Worm (Caenorhabditis elegans) whole organism, midembryonic: ENCODE data around the gene F55C9.6.

Source experiments
- T22C8.4 ChIP-seq: fragments of 200-800 bp; sonication (Bioruptor generic); IDR thresholded peaks from 2 replicates; pipeline ENCODE4 v1.3.6; 2022; ENCODE audit warnings: missing genetic modification characterization, missing compliant biosample characterization
- flt-1 ChIP-seq: fragments of 200-800 bp; sonication (Bioruptor generic); IDR thresholded peaks from 2 replicates; pipeline ENCODE4 v1.3.6; 2022; ENCODE audit warnings: missing genetic modification characterization, missing compliant biosample characterization
- med-1 ChIP-seq: sonication (generic microtip); optimal IDR thresholded peaks from 2 replicates; lab custom pipeline; 2017; ENCODE audit warnings: missing genetic modification characterization, mild to moderate bottlenecking, missing compliant biosample characterization, antibody characterized with exemption, missing genetic modification reagents; ENCODE audit not compliant: insufficient read depth
- ztf-23 ChIP-seq: fragments of 200-800 bp; sonication (Bioruptor generic); IDR thresholded peaks from 2 replicates; pipeline ENCODE4 v1.3.6; 2022; ENCODE audit warnings: missing genetic modification reagents, missing genetic modification characterization, missing compliant biosample characterization

DNA sequence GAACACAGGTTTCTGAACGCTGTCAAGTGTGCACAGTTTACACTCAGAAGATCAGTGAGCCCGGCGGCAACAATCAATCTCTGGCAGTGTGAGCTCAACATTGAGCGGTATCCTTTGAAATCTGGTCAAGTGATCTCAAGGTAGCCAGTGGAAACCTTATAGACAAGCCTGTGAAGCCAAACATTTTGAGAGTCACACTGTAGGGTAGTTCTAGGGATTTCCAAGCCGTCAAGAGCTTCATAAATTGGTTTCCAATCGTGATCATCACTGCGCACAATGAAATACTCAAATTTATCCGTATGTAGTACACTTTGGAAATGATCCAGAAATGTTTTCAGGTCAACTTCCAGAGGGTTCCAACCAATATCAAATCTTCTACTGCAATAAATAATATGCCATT lies 10.3 kb upstream of the F55C9.6 start, which contains the start of gene F55C9.15:
- TF ChIP-seq ztf-23, result no peak
- TF ChIP-seq T22C8.4 (GFP tag; lab: Robert Waterston, UW), result no peak
- no peak for TF ChIP-seq med-1 (GFP tag; lab: Kevin White, UChicago)
- TF ChIP-seq flt-1 (GFP tag; lab: Robert Waterston, UW), result no peak
